Worm (Caenorhabditis elegans) whole organism, L1 larva: ENCODE measurements around the gene srg-21.

ENCODE experiments used
- C16A3.4 ChIP-seq: fragments of 150-350 bp; optimal IDR thresholded peaks from 2 replicates; lab custom pipeline; 2014; ENCODE audit warnings: missing biosample characterization, missing genetic modification characterization
- aha-1 ChIP-seq: fragments of 150-350 bp; optimal IDR thresholded peaks from 2 replicates; lab custom pipeline; 2014; ENCODE audit warnings: missing biosample characterization, missing genetic modification characterization
- alr-1 ChIP-seq: fragments of 200-800 bp; sonication (Bioruptor generic); optimal IDR thresholded peaks from 2 replicates; lab custom pipeline; 2018; ENCODE audit warnings: borderline replicate concordance, mild to moderate bottlenecking, missing genetic modification characterization, missing compliant biosample characterization
- aly-2 ChIP-seq: fragments of 150-350 bp; optimal IDR thresholded peaks from 2 replicates; lab custom pipeline; 2014; ENCODE audit warnings: missing biosample characterization, missing genetic modification characterization
- ama-1 ChIP-seq: fragments of 150-350 bp; optimal IDR thresholded peaks from 2 replicates; lab custom pipeline; 2014
- blmp-1 ChIP-seq: fragments of 150-350 bp; optimal IDR thresholded peaks from 2 replicates; lab custom pipeline; 2014; ENCODE audit warnings: missing biosample characterization, missing genetic modification characterization
- ceh-88 ChIP-seq: fragments of 200-800 bp; sonication (Bioruptor generic); IDR thresholded peaks from 2 replicates; pipeline ENCODE4 v1.3.6; 2022; ENCODE audit warnings: missing genetic modification characterization, missing compliant biosample characterization
- ces-1 ChIP-seq: fragments of 150-350 bp; optimal IDR thresholded peaks from 2 replicates; lab custom pipeline; 2014; ENCODE audit warnings: missing biosample characterization, missing genetic modification reagents, missing genetic modification characterization
- efl-1 ChIP-seq, 4 experiments: fragments of 150-350 bp; optimal IDR thresholded peaks in 3 of 4; peaks in 1 of 4; 1 replicate in 1 of 4; 2 replicates in 3 of 4; lab custom pipeline; 2014; ENCODE audit warnings: missing biosample characterization in 2 of 4, missing genetic modification characterization in 2 of 4, missing genetic modification reagents in 2 of 4
- efl-3 ChIP-seq: fragments of 200-800 bp; sonication (Bioruptor generic); optimal IDR thresholded peaks from 2 replicates; lab custom pipeline; 2018; ENCODE audit warnings: mild to moderate bottlenecking, missing genetic modification characterization, missing compliant biosample characterization
- egl-13 ChIP-seq: sonication (generic microtip); optimal IDR thresholded peaks from 2 replicates; lab custom pipeline; 2016; ENCODE audit warnings: missing genotype, missing genetic modification reagents, missing genetic modification characterization, missing compliant biosample characterization
- ets-5 ChIP-seq: fragments of 200-800 bp; sonication (Bioruptor generic); IDR thresholded peaks from 2 replicates; pipeline ENCODE4 v1.3.6; 2022; ENCODE audit warnings: missing genetic modification characterization, missing compliant biosample characterization
- fkh-4 ChIP-seq: sonication (generic microtip); optimal IDR thresholded peaks from 2 replicates; lab custom pipeline; 2016; ENCODE audit warnings: missing compliant biosample characterization, missing genetic modification characterization, borderline replicate concordance
- fkh-8 ChIP-seq: sonication (generic microtip); optimal IDR thresholded peaks from 2 replicates; lab custom pipeline; 2016; ENCODE audit warnings: mild to moderate bottlenecking, missing genetic modification characterization, missing compliant biosample characterization
- hlh-17 ChIP-seq: fragments of 200-800 bp; sonication (Bioruptor generic); optimal IDR thresholded peaks from 2 replicates; lab custom pipeline; 2018; ENCODE audit warnings: missing genetic modification characterization, mild to moderate bottlenecking, missing compliant biosample characterization, moderate library complexity, borderline replicate concordance
- hpl-2 ChIP-seq: fragments of 150-350 bp; optimal IDR thresholded peaks from 2 replicates; lab custom pipeline; 2014; ENCODE audit warnings: missing biosample characterization, missing genetic modification reagents, missing genetic modification characterization
- isw-1 ChIP-seq: fragments of 200-800 bp; sonication (Bioruptor generic); IDR thresholded peaks from 2 replicates; pipeline ENCODE4 v1.3.6; 2022; ENCODE audit warnings: missing genetic modification characterization, missing compliant biosample characterization
- lin-35 ChIP-seq, 2 experiments: fragments of 150-350 bp; optimal IDR thresholded peaks; 2 replicates each; lab custom pipeline; 2014; ENCODE audit warnings: missing biosample characterization in 2 of 2, missing genetic modification characterization in 2 of 2, missing genetic modification reagents in 2 of 2
- mdl-1 ChIP-seq, 2 experiments: fragments of 150-350 bp; optimal IDR thresholded peaks; 2 replicates each; lab custom pipeline; 2014 to 2017; ENCODE audit warnings: missing biosample characterization in 2 of 2, missing genetic modification characterization in 2 of 2, inconsistent platforms in 1 of 2
- mep-1 ChIP-seq: fragments of 150-350 bp; optimal IDR thresholded peaks from 2 replicates; lab custom pipeline; 2014; ENCODE audit warnings: missing biosample characterization, missing genetic modification characterization
- nhr-47 ChIP-seq: sonication (generic microtip); optimal IDR thresholded peaks from 2 replicates; lab custom pipeline; 2016; ENCODE audit warnings: mild to moderate bottlenecking, missing genetic modification characterization, moderate library complexity, missing compliant biosample characterization
- nhr-77 ChIP-seq: fragments of 150-350 bp; optimal IDR thresholded peaks from 2 replicates; lab custom pipeline; 2014; ENCODE audit warnings: missing biosample characterization, missing genetic modification characterization
- nhr-84 ChIP-seq: sonication (generic microtip); optimal IDR thresholded peaks from 2 replicates; lab custom pipeline; 2017; ENCODE audit warnings: missing biosample characterization, missing genetic modification characterization
- pqm-1 ChIP-seq: sonication (generic microtip); optimal IDR thresholded peaks from 3 replicates; lab custom pipeline; 2017; ENCODE audit warnings: missing biosample characterization, missing genetic modification characterization
- rnt-1 ChIP-seq: sonication (generic microtip); optimal IDR thresholded peaks from 2 replicates; lab custom pipeline; 2016; ENCODE audit warnings: mild to moderate bottlenecking, missing genetic modification characterization, moderate library complexity, missing compliant biosample characterization
- snpc-4 ChIP-seq: fragments of 150-350 bp; optimal IDR thresholded peaks from 2 replicates; lab custom pipeline; 2014; ENCODE audit warnings: missing biosample characterization, missing genetic modification characterization
- snu-23 ChIP-seq: sonication (generic microtip); optimal IDR thresholded peaks from 2 replicates; lab custom pipeline; 2016; ENCODE audit warnings: missing genetic modification characterization, missing compliant biosample characterization
- sox-4 ChIP-seq: sonication (generic microtip); optimal IDR thresholded peaks from 2 replicates; lab custom pipeline; 2016; ENCODE audit warnings: missing genetic modification characterization, missing compliant biosample characterization
- sptf-1 ChIP-seq: fragments of 150-350 bp; optimal IDR thresholded peaks from 2 replicates; lab custom pipeline; 2014; ENCODE audit warnings: missing biosample characterization, missing genetic modification characterization
- sup-37 ChIP-seq: fragments of 200-800 bp; sonication (Bioruptor generic); optimal IDR thresholded peaks from 2 replicates; lab custom pipeline; 2018; ENCODE audit warnings: mild to moderate bottlenecking, missing genetic modification characterization, missing compliant biosample characterization
- swsn-7 ChIP-seq: sonication (generic microtip); optimal IDR thresholded peaks from 2 replicates; lab custom pipeline; 2016; ENCODE audit warnings: missing genetic modification characterization, missing compliant biosample characterization
- tbx-2 ChIP-seq: sonication (generic microtip); optimal IDR thresholded peaks from 2 replicates; lab custom pipeline; 2016; ENCODE audit warnings: missing genetic modification characterization, missing compliant biosample characterization
- unc-130 ChIP-seq: fragments of 150-350 bp; optimal IDR thresholded peaks from 2 replicates; lab custom pipeline; 2017; ENCODE audit warnings: missing biosample characterization, missing genetic modification characterization, inconsistent platforms
- unc-98 ChIP-seq: fragments of 200-800 bp; sonication (Bioruptor generic); IDR thresholded peaks from 2 replicates; pipeline ENCODE4 v1.3.6; 2022; ENCODE audit warnings: missing genetic modification characterization, missing compliant biosample characterization
- zag-1 ChIP-seq: fragments of 150-350 bp; optimal IDR thresholded peaks from 2 replicates; lab custom pipeline; 2014; ENCODE audit warnings: missing biosample characterization, missing genetic modification characterization

Gene srg-21

ce11 chrII:3118907-3119382, 27.8 kb upstream of the srg-21 start, which contains the start of gene T10D4.6 (continued):
- peak; percentile 51 to 67 for TF ChIP-seq efl-1 (optimal IDR thresholded peaks at IDR 0.05; lab: Kevin White, UChicago)
- peak in 1 of 2 experiments; percentile 45 for TF ChIP-seq efl-1 (GFP tag; optimal IDR thresholded peaks at IDR 0.05 in 1 of 2; lab: Kevin White, UChicago)
- no peak for TF ChIP-seq snpc-4
- TF ChIP-seq fkh-4: no peak
- no peak for TF ChIP-seq egl-13
- no peak for TF ChIP-seq efl-3
- no peak for TF ChIP-seq swsn-7 (tag; lab: Kevin White, UChicago)
- no peak for TF ChIP-seq fkh-8
- TF ChIP-seq sup-37 (GFP tag; lab: Kevin White, UChicago): no peak
- TF ChIP-seq tbx-2: peak; percentile 37

DNA sequence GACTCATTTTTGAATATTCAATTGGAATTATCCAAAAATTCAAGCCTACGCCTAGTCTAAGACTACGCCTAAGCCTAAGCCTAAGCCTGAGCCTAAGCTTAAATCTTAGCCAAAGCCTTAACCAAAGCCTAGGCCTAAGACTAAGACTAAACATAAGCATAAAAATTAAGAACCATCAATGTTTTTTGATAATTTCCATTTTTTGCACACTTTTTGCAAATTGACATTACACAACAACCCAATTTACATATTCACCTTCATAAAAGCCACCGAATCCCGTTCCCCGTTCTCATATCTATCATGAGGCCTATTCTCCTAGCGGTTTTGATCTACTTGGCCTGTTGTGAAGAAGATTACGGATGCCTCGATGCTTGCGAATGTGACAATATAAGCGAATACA, 26.3 kb upstream of the srg-21 start, which contains the start of gene T10D4.7:
T10D4.7 (plus strand) TSS at position 301 of the 400 bp plus-strand sequence.
- TF ChIP-seq nhr-47 (no peak), mep-1 (tag; lab: Kevin White, UChicago) (no peak), lin-35 (GFP tag; optimal IDR thresholded peaks at IDR 0.05; lab: Kevin White, UChicago) (no peak), efl-1 (optimal IDR thresholded peaks at IDR 0.05; lab: Kevin White, UChicago) (no peak), efl-1 (GFP tag; optimal IDR thresholded peaks at IDR 0.05 in 1 of 2; lab: Kevin White, UChicago) (no peak), fkh-4 (no peak), alr-1 (no peak), fkh-8 (no peak), ces-1 (GFP tag; lab: Kevin White, UChicago) (no peak), nhr-77 (no peak), aha-1 (tag; lab: Kevin White, UChicago) (no peak), blmp-1 (tag; lab: Kevin White, UChicago) (no peak), mdl-1 (tag; optimal IDR thresholded peaks at IDR 0.05; lab: Kevin White, UChicago) (no peak), pqm-1 (tag; lab: Kevin White, UChicago) (no peak)
- TF ChIP-seq, all 84 proteins: peak for 0

ce11 chrII:3113934-3114333, 22.8 kb upstream of the srg-21 start, which contains the start of gene clec-123:
Gene clec-123, plus strand, starts transcription at chrII:3114234.
- no peak for TF ChIP-seq unc-130
- TF ChIP-seq blmp-1 (tag; lab: Kevin White, UChicago): no peak
- TF ChIP-seq rnt-1 (tag; lab: Kevin White, UChicago): no peak
- TF ChIP-seq ceh-88 (GFP tag; lab: Robert Waterston, UW): no peak
- TF ChIP-seq isw-1 (GFP tag; lab: Robert Waterston, UW): no peak
- no peak for TF ChIP-seq ama-1 (lab: Kevin White, UChicago)
- TF ChIP-seq sptf-1 (tag; lab: Kevin White, UChicago): no peak
- no peak for TF ChIP-seq aly-2 (tag; lab: Kevin White, UChicago)
- TF ChIP-seq sox-4 (tag; lab: Kevin White, UChicago): no peak
- no peak for TF ChIP-seq nhr-84 (tag; lab: Kevin White, UChicago)
- no peak for TF ChIP-seq pqm-1 (tag; lab: Kevin White, UChicago)
- TF ChIP-seq lin-35 (GFP tag; optimal IDR thresholded peaks at IDR 0.05; lab: Kevin White, UChicago): no peak
- no peak for TF ChIP-seq nhr-77
- TF ChIP-seq ets-5 (GFP tag; lab: Robert Waterston, UW): no peak
- no peak for TF ChIP-seq zag-1
- TF ChIP-seq unc-98: no peak

ce11 chrII:3113289-3113688, 22.1 kb upstream of the srg-21 start:
- peak; percentile 45 for TF ChIP-seq snpc-4
- no peak for TF ChIP-seq aha-1 (tag; lab: Kevin White, UChicago)

DNA sequence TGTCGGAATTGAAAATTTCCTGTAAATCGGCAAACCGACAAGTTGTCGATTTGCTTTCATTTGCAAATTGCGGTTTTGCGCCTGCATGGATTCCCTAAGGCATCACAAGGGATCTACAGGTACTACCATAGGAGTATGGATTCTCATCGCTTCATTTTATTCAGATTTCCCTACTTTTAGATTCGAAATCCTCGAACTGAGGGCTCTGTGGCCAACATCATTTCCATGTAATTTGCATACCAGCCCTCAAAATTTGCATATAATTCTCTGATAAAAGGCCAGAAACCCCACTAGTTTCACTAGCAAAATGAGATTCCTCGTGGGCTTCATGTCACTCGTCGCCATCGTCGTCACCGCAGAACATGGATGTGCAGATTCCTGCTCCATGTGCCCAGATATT, 21.1 kb upstream of the srg-21 start, which contains the start of gene Y25C1A.2:
Y25C1A.2 (plus strand) TSS at position 301 of the 400 bp plus-strand sequence.
- no peak for TF ChIP-seq C16A3.4 (tag; lab: Kevin White, UChicago)
- TF ChIP-seq hlh-17 (GFP tag; lab: Kevin White, UChicago): no peak
- TF ChIP-seq rnt-1 (tag; lab: Kevin White, UChicago): no peak
- TF ChIP-seq hpl-2 (GFP tag; lab: Kevin White, UChicago): no peak
- no peak for TF ChIP-seq nhr-84 (tag; lab: Kevin White, UChicago)
- no peak for TF ChIP-seq snu-23
